Worm (Caenorhabditis elegans): ENCODE data around the gene nep-5.

DNA sequence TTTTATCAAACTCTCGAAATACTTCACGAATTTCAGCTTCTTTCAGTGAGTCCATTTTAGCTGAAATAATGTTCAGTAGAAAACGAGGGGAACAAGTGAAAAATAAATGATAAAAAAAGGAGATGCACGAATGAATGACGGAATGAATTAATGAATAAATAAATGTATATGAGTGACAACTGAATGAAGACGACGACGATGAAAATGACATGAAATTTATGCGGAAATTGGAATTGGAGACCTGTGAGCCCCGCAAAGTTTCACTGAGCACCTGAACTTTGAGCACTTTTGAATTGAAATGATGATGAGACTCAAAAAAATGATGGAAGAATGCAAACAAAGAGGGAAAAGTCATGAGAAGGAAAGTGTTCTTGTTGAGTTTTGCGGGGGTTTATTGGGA lies 6.0 kb upstream of the nep-5 start, which contains the start of gene cal-8:
- TF ChIP-seq W03F9.2 (tag; optimal IDR thresholded peaks at IDR 0.05) (no peak), dao-5 (tag; optimal IDR thresholded peaks at IDR 0.05) (no peak), him-1 (tag; optimal IDR thresholded peaks at IDR 0.05) (no peak)
